Worm (Caenorhabditis elegans) whole organism, young adult: ENCODE results near the gene rpac-19.

Experiments used
- B0261.1 ChIP-seq: sonication (generic microtip); optimal IDR thresholded peaks from 2 replicates; lab custom pipeline; 2016; ENCODE audit warnings: mild to moderate bottlenecking, missing genetic modification characterization, moderate library complexity, missing compliant biosample characterization
- C17E4.6 ChIP-seq: fragments of 200-800 bp; sonication (Bioruptor generic); IDR thresholded peaks from 2 replicates; pipeline ENCODE4 v1.3.6; 2022; ENCODE audit warnings: missing genetic modification reagents, missing genetic modification characterization, missing compliant biosample characterization
- F57A8.1 ChIP-seq: fragments of 200-800 bp; sonication (Bioruptor generic); optimal IDR thresholded peaks from 2 replicates; lab custom pipeline; 2018; ENCODE audit warnings: mild to moderate bottlenecking, missing genetic modification characterization, moderate library complexity, missing compliant biosample characterization
- K12H6.12 ChIP-seq: fragments of 200-800 bp; sonication (Bioruptor generic); optimal IDR thresholded peaks from 2 replicates; lab custom pipeline; 2018; ENCODE audit warnings: mild to moderate bottlenecking, missing genetic modification characterization, missing compliant biosample characterization
- Y53G8AR.9 ChIP-seq: fragments of 200-800 bp; sonication (Bioruptor generic); conservative IDR thresholded peaks from 2 replicates; pipeline ENCODE4 v1.3.6; 2022; ENCODE audit warnings: missing genetic modification reagents, missing genetic modification characterization, missing compliant biosample characterization
- aptf-3 ChIP-seq: fragments of 200-800 bp; sonication (Bioruptor generic); IDR thresholded peaks from 2 replicates; pipeline ENCODE4 v1.3.6; 2022; ENCODE audit warnings: missing genetic modification characterization, missing compliant biosample characterization
- bed-2 ChIP-seq: fragments of 200-800 bp; sonication (Bioruptor generic); IDR thresholded peaks from 2 replicates; pipeline ENCODE4 v1.3.6; 2022; ENCODE audit warnings: missing genetic modification reagents, missing genetic modification characterization, missing compliant biosample characterization
- chd-7 ChIP-seq: sonication (generic microtip); optimal IDR thresholded peaks from 2 replicates; lab custom pipeline; 2016; ENCODE audit warnings: mild to moderate bottlenecking, missing genetic modification characterization, moderate library complexity, missing compliant biosample characterization
- egl-44 ChIP-seq: fragments of 200-800 bp; sonication (Bioruptor generic); IDR thresholded peaks from 2 replicates; pipeline ENCODE4 v1.3.6; 2022; ENCODE audit warnings: missing genetic modification reagents, missing genetic modification characterization, missing compliant biosample characterization
- nfya-1 ChIP-seq: sonication (generic microtip); optimal IDR thresholded peaks from 2 replicates; lab custom pipeline; 2017; ENCODE audit warnings: antibody characterized with exemption, missing compliant biosample characterization, missing genetic modification characterization, borderline replicate concordance; ENCODE audit not compliant: insufficient read depth
- snpc-4 ChIP-seq, 5 experiments: fragments of 150-350 bp in 1 of 5; sonication (generic microtip) in 4 of 5; optimal IDR thresholded peaks; 2 replicates each; lab custom pipeline; 2014 to 2018; ENCODE audit warnings: missing genetic modification characterization in 5 of 5, missing biosample characterization in 3 of 5, antibody characterized with exemption in 2 of 5, mild to moderate bottlenecking in 2 of 5, missing compliant biosample characterization in 2 of 5, missing genotype in 2 of 5, moderate library complexity in 2 of 5, missing genetic modification reagents in 1 of 5
- unc-62 ChIP-seq: fragments of 150-350 bp; optimal IDR thresholded peaks from 2 replicates; lab custom pipeline; 2014; ENCODE audit warnings: missing biosample characterization, missing genetic modification reagents, missing genetic modification characterization
- ztf-3 ChIP-seq: fragments of 200-800 bp; sonication (Bioruptor generic); optimal IDR thresholded peaks from 2 replicates; lab custom pipeline; 2018; ENCODE audit warnings: mild to moderate bottlenecking, missing genetic modification characterization, missing compliant biosample characterization

- TF ChIP-seq C17E4.6 (GFP tag; lab: Robert Waterston, UW) (no peak), chd-7 (tag; lab: Kevin White, UChicago) (no peak), nfya-1 (tag; lab: Kevin White, UChicago) (no peak), ztf-3 (GFP tag; lab: Kevin White, UChicago) (no peak), K12H6.12 (tag; lab: Kevin White, UChicago) (no peak), F57A8.1 (GFP tag; lab: Kevin White, UChicago) (no peak), B0261.1 (tag; lab: Kevin White, UChicago) (no peak), Y53G8AR.9 (GFP tag; lab: Robert Waterston, UW) (no peak), egl-44 (no peak), bed-2 (GFP tag; lab: Robert Waterston, UW) (no peak), aptf-3 (GFP tag; lab: Robert Waterston, UW) (no peak), snpc-4 (GFP tag; optimal IDR thresholded peaks at IDR 0.05; lab: Kevin White, UChicago) (no peak), snpc-4 (tag; optimal IDR thresholded peaks at IDR 0.05; lab: Kevin White, UChicago) (no peak), unc-62 (GFP tag; lab: Kevin White, UChicago) (no peak)
Measured at ce11 chrIII:9642110-9642509, 12.4 kb upstream of the rpac-19 start.
